Fruit fly (Drosophila melanogaster): Measurements from ENCODE around the gene CG4098.

Gene CG4098

DNA sequence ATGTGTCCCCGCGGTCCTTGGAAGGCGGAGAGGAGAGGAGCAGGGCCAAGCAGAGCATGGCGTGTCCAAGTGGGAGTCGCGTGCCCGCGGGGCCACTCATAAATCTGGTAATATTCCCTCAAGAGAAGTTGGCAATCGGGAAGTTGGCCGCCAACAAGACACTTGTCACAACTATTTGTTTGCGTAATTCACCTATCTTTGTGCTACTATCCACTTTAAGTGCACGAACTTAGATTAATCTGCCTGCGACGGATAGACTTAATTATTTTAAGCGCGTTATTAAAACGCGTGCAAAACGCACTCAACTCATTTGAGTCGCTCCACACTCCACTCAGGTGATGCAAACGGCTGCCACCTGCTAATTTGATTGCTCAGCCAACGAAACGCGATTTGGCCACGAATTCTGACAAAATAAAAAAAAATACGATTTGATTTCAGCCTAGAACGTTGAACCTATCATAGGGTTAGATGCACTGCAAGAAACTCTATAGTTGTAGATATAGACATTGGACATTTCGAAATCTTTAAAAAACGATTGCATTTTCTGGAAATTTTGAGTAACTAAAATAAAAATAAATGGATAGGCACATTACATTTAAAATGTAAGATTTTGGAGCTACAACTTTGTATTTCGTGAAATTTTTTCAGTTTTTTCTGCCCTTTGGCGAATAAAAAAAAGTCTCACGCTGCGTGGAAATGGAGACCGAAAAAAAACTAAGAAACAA lies 38.0 kb downstream of the CG4098 start (continued):
- no peak for TF ChIP-seq chm (GFP tag; IDR thresholded peaks at IDR 0.05)
- no peak for TF ChIP-seq CG32772 (GFP tag; IDR thresholded peaks at IDR 0.05)
- no peak for TF ChIP-seq jing (GFP tag; optimal IDR thresholded peaks at IDR 0.05)
- no peak for TF ChIP-seq CG3726 (GFP tag; IDR thresholded peaks at IDR 0.05)
- TF ChIP-seq abd-A (tag; optimal IDR thresholded peaks at IDR 0.05), result no peak
- TF ChIP-seq CG10959 (GFP tag; IDR thresholded peaks at IDR 0.05), result no peak
- peak; percentile 53 for TF ChIP-seq CG11247 (GFP tag; IDR thresholded peaks at IDR 0.05)
- TF ChIP-seq so (GFP tag; IDR thresholded peaks at IDR 0.05), result peak; percentile 61; the same call in 1 of the 3 replicates
- no peak for TF ChIP-seq CG11398 (GFP tag; optimal IDR thresholded peaks at IDR 0.05)
- no peak for TF ChIP-seq vnd (GFP tag; IDR thresholded peaks at IDR 0.05; ENCODE audit: partially characterized antibody)
- no peak for TF ChIP-seq sim (GFP tag; IDR thresholded peaks at IDR 0.05)
- no peak for TF ChIP-seq Hmx (GFP tag; optimal IDR thresholded peaks at IDR 0.05)
- TF ChIP-seq Blimp-1 (GFP tag; optimal IDR thresholded peaks at IDR 0.05), result peak; percentile 51
- no peak for TF ChIP-seq CG11085 (GFP tag; IDR thresholded peaks at IDR 0.05)
- no peak for TF ChIP-seq prd (optimal IDR thresholded peaks at IDR 0.05)
- peak; percentile 69 for TF ChIP-seq prd (GFP tag; IDR thresholded peaks at IDR 0.05)
- no peak for TF ChIP-seq CG34224 (GFP tag; IDR thresholded peaks at IDR 0.05; ENCODE audit: partially characterized antibody)
- no peak for TF ChIP-seq E2f1 (GFP tag; IDR thresholded peaks at IDR 0.05)
- peak; percentile 50 for TF ChIP-seq CG6765 (GFP tag; optimal IDR thresholded peaks at IDR 0.05)
- TF ChIP-seq CG11504 (tag; optimal IDR thresholded peaks at IDR 0.05), result peak; percentile 64
- TF ChIP-seq CG3847 (GFP tag; IDR thresholded peaks at IDR 0.05), result peak; percentile 52
- no peak for TF ChIP-seq Atf3 (GFP tag; optimal IDR thresholded peaks at IDR 0.05)
- no peak for TF ChIP-seq YL-1 (GFP tag; optimal IDR thresholded peaks at IDR 0.05)
- no peak for TF ChIP-seq tna (GFP tag; IDR thresholded peaks at IDR 0.05; ENCODE audit: partially characterized antibody)
- TF ChIP-seq CG13287 (GFP tag; IDR thresholded peaks at IDR 0.05; ENCODE audit: partially characterized antibody), result no peak
- no peak for TF ChIP-seq CG2875 (GFP tag; optimal IDR thresholded peaks at IDR 0.05)
- peak; percentile 23 for TF ChIP-seq maf-S (GFP tag; optimal IDR thresholded peaks at IDR 0.05)
- TF ChIP-seq C15 (GFP tag; IDR thresholded peaks at IDR 0.05), result no peak
- TF ChIP-seq Atf6 (GFP tag; IDR thresholded peaks at IDR 0.05), result peak; percentile 71
- no peak for TF ChIP-seq ase (GFP tag; IDR thresholded peaks at IDR 0.05)
- no peak for TF ChIP-seq fd96Cb (tag; optimal IDR thresholded peaks at IDR 0.05)
- TF ChIP-seq CG11695 (GFP tag; IDR thresholded peaks at IDR 0.05), result peak; percentile 57; the same call in 2 of the 3 replicates
- TF ChIP-seq exex (tag; optimal IDR thresholded peaks at IDR 0.05), result no peak
- TF ChIP-seq Bdp1 (GFP tag; optimal IDR thresholded peaks at IDR 0.05), result no peak
- no peak for TF ChIP-seq fu2 (GFP tag; optimal IDR thresholded peaks at IDR 0.05)
- TF ChIP-seq CG7556 (GFP tag; optimal IDR thresholded peaks at IDR 0.05), result peak; percentile 55
- TF ChIP-seq Mrtf (GFP tag; IDR thresholded peaks at IDR 0.05), result 0 out of 3 replicates have a peak, but pooled peaks have one; percentile 40
- no peak for TF ChIP-seq CG1792 (GFP tag; optimal IDR thresholded peaks at IDR 0.05)
- no peak for TF ChIP-seq CG2199 (GFP tag; IDR thresholded peaks at IDR 0.05)
- no peak for TF ChIP-seq ERR (GFP tag; optimal IDR thresholded peaks at IDR 0.05)
- TF ChIP-seq CG6654 (GFP tag; optimal IDR thresholded peaks at IDR 0.05), result no peak
- peak; percentile 55 for TF ChIP-seq gro (GFP tag; optimal IDR thresholded peaks at IDR 0.05)
- no peak for TF ChIP-seq Antp (GFP tag; optimal IDR thresholded peaks at IDR 0.05)
- no peak for TF ChIP-seq yki (optimal IDR thresholded peaks at IDR 0.05)
- TF ChIP-seq Eip74EF (GFP tag; optimal IDR thresholded peaks at IDR 0.05), result no peak
- TF ChIP-seq CG4282 (GFP tag; optimal IDR thresholded peaks at IDR 0.05), result no peak
- no peak for TF ChIP-seq CG33557 (GFP tag; optimal IDR thresholded peaks at IDR 0.05)
- no peak for TF ChIP-seq CG6272 (GFP tag; IDR thresholded peaks at IDR 0.05)
- TF ChIP-seq Hand (GFP tag; optimal IDR thresholded peaks at IDR 0.05), result no peak
- TF ChIP-seq eyg (GFP tag; optimal IDR thresholded peaks at IDR 0.05), result no peak
- TF ChIP-seq Sry-δ (GFP tag; optimal IDR thresholded peaks at IDR 0.05), result no peak
